Worm (Caenorhabditis elegans) whole organism, early embryonic: ENCODE results near the gene T21B10.3.

Experiments
- B0310.2 ChIP-seq: sonication (generic microtip); optimal IDR thresholded peaks from 2 replicates; lab custom pipeline; 2016; ENCODE audit warnings: mild to moderate bottlenecking, missing genetic modification characterization, missing compliant biosample characterization
- F13C5.2 ChIP-seq: sonication (generic microtip); optimal IDR thresholded peaks from 2 replicates; lab custom pipeline; 2017; ENCODE audit warnings: mild to moderate bottlenecking, missing genetic modification characterization, inconsistent platforms, missing compliant biosample characterization
- aly-1 ChIP-seq: sonication (generic microtip); optimal IDR thresholded peaks from 2 replicates; lab custom pipeline; 2016; ENCODE audit warnings: missing genetic modification characterization, missing compliant biosample characterization
- ama-1 ChIP-seq: fragments of 150-350 bp; optimal IDR thresholded peaks from 2 replicates; lab custom pipeline; 2014
- ceh-13 ChIP-seq: fragments of 200-800 bp; sonication (Bioruptor generic); optimal IDR thresholded peaks from 2 replicates; lab custom pipeline; 2018; ENCODE audit warnings: mild to moderate bottlenecking, missing genetic modification characterization, missing compliant biosample characterization
- ceh-36 ChIP-seq: sonication (generic microtip); optimal IDR thresholded peaks from 2 replicates; lab custom pipeline; 2016; ENCODE audit warnings: missing genetic modification characterization, inconsistent platforms, missing compliant biosample characterization
- ets-7 ChIP-seq: sonication (generic microtip); optimal IDR thresholded peaks from 2 replicates; lab custom pipeline; 2016; ENCODE audit warnings: missing genotype, missing genetic modification characterization, missing compliant biosample characterization
- flt-1 ChIP-seq: fragments of 200-800 bp; sonication (Bioruptor generic); IDR thresholded peaks from 2 replicates; pipeline ENCODE4 v1.3.6; 2022; ENCODE audit warnings: missing genetic modification characterization, missing compliant biosample characterization
- hmbx-1 ChIP-seq: sonication (generic microtip); optimal IDR thresholded peaks from 2 replicates; lab custom pipeline; 2016; ENCODE audit warnings: mild to moderate bottlenecking, missing genetic modification characterization, missing compliant biosample characterization
- hmg-4 ChIP-seq: fragments of 200-800 bp; sonication (Bioruptor generic); optimal IDR thresholded peaks from 2 replicates; lab custom pipeline; 2018; ENCODE audit warnings: mild to moderate bottlenecking, missing genetic modification characterization, missing compliant biosample characterization
- hnd-1 ChIP-seq: sonication (generic microtip); optimal IDR thresholded peaks from 2 replicates; lab custom pipeline; 2016; ENCODE audit warnings: missing genetic modification characterization, missing compliant biosample characterization
- pes-1 ChIP-seq: fragments of 200-800 bp; sonication (Bioruptor generic); IDR thresholded peaks from 2 replicates; pipeline ENCODE4 v1.3.6; 2022; ENCODE audit warnings: missing genetic modification reagents, missing genetic modification characterization, missing compliant biosample characterization
- scrt-1 ChIP-seq: fragments of 200-800 bp; sonication (Bioruptor generic); IDR thresholded peaks from 2 replicates; pipeline ENCODE4 v1.3.6; 2022; ENCODE audit warnings: missing genetic modification characterization, missing compliant biosample characterization
- sea-1 ChIP-seq: fragments of 200-800 bp; sonication (Bioruptor generic); conservative IDR thresholded peaks from 2 replicates; pipeline ENCODE4 v1.3.6; 2022; ENCODE audit warnings: missing genetic modification characterization, missing compliant biosample characterization
- tbx-11 ChIP-seq: fragments of 200-800 bp; sonication (Bioruptor generic); IDR thresholded peaks from 2 replicates; pipeline ENCODE4 v1.3.6; 2022; ENCODE audit warnings: missing genetic modification characterization, missing compliant biosample characterization
- tbx-37 ChIP-seq: fragments of 200-800 bp; sonication (Bioruptor generic); conservative IDR thresholded peaks from 2 replicates; pipeline ENCODE4 v1.3.6; 2022; ENCODE audit warnings: missing genetic modification reagents, missing genetic modification characterization, missing compliant biosample characterization
- tra-4 ChIP-seq: sonication (generic microtip); optimal IDR thresholded peaks from 2 replicates; lab custom pipeline; 2017; ENCODE audit warnings: missing genetic modification characterization, missing compliant biosample characterization

T21B10.3 gene

DNA sequence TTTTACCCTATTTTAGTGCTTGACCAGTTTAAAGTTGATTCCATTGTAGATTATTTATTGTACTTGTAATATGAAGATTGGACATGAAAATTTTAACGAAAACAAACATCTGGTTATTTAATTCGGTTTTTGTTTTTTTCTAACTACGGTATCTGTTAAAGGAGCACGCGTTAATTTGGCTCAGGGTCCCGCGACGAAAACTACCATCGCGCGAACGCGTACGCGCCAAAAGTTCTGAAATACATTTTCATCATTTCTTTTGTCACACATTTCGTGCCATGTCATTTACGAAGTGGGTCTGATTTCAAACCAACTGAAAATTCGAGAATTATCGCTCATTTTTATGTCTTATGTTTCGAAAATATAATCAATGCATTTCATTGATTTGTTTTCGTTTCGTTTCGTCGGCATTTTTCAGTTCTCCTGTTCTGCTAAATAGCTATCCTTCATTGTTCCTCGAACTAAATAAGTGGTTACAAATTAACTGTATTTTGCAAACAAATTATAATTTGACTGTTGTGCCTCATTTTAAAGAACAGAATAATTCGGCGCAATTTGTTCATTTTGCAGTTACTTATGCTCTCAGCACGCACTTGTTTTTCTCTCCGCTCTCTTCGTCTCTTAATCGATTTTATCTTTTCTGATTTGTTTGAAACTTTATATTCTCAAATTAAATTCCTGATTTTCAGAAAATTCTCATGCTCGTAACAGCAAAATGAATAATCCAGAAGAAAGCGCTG lies at the start of gene T21B10.3:
Gene T21B10.3 (plus strand): TSS at position 690 of the 740 bp plus-strand sequence.
- TF ChIP-seq flt-1 (GFP tag; lab: Robert Waterston, UW) (no peak), F13C5.2 (tag; lab: Kevin White, UChicago) (no peak), ets-7 (tag; lab: Kevin White, UChicago) (no peak), ama-1 (lab: Kevin White, UChicago) (no peak), ceh-13 (GFP tag; lab: Kevin White, UChicago) (no peak), hmg-4 (no peak), B0310.2 (tag; lab: Kevin White, UChicago) (no peak), tbx-11 (GFP tag; lab: Robert Waterston, UW) (no peak)

DNA sequence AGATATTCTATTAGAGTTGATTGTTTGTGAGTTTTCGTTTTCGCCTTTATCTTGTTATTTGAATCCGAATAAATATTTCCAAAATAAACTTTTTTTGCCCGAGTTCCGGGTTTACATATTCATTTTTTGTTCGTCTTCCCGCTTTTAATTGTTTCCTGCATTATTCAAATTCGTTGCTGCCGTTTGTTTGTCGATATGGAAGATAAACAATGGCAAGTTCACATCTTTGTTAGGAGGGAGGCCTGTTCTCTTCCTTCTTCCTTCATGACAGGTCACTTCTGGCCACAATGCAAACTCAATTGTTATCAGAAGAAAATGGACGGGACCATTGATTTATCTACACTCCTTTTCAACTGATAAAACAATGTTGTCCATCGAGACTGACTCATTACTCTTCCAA lies 44.6 kb upstream of the T21B10.3 start:
- TF ChIP-seq tra-4 (no peak), ets-7 (tag; lab: Kevin White, UChicago) (no peak), B0310.2 (tag; lab: Kevin White, UChicago) (no peak), F13C5.2 (tag; lab: Kevin White, UChicago) (no peak), hmbx-1 (tag; lab: Kevin White, UChicago) (no peak), aly-1 (tag; lab: Kevin White, UChicago) (no peak), tbx-11 (GFP tag; lab: Robert Waterston, UW) (no peak), ceh-13 (GFP tag; lab: Kevin White, UChicago) (no peak), ama-1 (lab: Kevin White, UChicago) (no peak), flt-1 (GFP tag; lab: Robert Waterston, UW) (no peak), pes-1 (GFP tag; lab: Robert Waterston, UW) (no peak), scrt-1 (GFP tag; lab: Robert Waterston, UW) (no peak), tbx-37 (GFP tag; lab: Robert Waterston, UW) (no peak), sea-1 (GFP tag; lab: Robert Waterston, UW) (no peak), hnd-1 (tag; lab: Kevin White, UChicago) (no peak), ceh-36 (tag; lab: Kevin White, UChicago) (no peak), hmg-4 (no peak)

- TF ChIP-seq F13C5.2 (tag; lab: Kevin White, UChicago) (no peak), flt-1 (GFP tag; lab: Robert Waterston, UW) (no peak)
These were observed 44.2 kb upstream of the T21B10.3 start for ce11 chrII:8890017-8890416.

- TF ChIP-seq flt-1 (GFP tag; lab: Robert Waterston, UW), result no peak
- TF ChIP-seq hnd-1 (tag; lab: Kevin White, UChicago), result no peak
- no peak for TF ChIP-seq tra-4
- TF ChIP-seq ceh-36 (tag; lab: Kevin White, UChicago), result no peak
- TF ChIP-seq pes-1 (GFP tag; lab: Robert Waterston, UW), result no peak
- TF ChIP-seq B0310.2 (tag; lab: Kevin White, UChicago), result no peak
- TF ChIP-seq sea-1 (GFP tag; lab: Robert Waterston, UW), result no peak
- no peak for TF ChIP-seq tbx-11 (GFP tag; lab: Robert Waterston, UW)
- no peak for TF ChIP-seq ets-7 (tag; lab: Kevin White, UChicago)
- no peak for TF ChIP-seq hmbx-1 (tag; lab: Kevin White, UChicago)
- no peak for TF ChIP-seq tbx-37 (GFP tag; lab: Robert Waterston, UW)
- TF ChIP-seq ceh-13 (GFP tag; lab: Kevin White, UChicago), result no peak
- TF ChIP-seq F13C5.2 (tag; lab: Kevin White, UChicago), result no peak
- TF ChIP-seq ama-1 (lab: Kevin White, UChicago), result no peak
- TF ChIP-seq hmg-4, result no peak
- TF ChIP-seq scrt-1 (GFP tag; lab: Robert Waterston, UW), result no peak
- TF ChIP-seq aly-1 (tag; lab: Kevin White, UChicago), result no peak
These were observed 43.7 kb upstream of the T21B10.3 start for ce11 chrII:8890530-8890929.

DNA sequence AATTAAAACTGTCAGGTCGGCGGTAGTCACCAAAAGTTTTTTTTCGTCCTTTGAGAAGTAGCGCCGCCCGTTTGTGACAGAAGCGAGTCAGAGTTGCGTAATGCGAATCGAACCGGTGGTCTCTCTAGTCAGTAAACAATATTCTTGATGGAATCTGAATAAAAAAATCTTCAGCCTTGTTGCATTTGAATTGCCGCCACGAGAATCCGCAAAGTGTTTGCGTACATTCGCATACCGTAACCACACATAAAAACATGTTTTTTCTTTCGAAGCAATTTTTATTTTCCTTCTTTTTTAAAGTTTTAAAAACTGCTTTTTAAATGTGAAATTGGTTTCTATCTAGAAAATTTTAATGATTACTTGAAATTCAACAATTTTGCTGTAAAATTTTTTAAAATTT lies 43.1 kb upstream of the T21B10.3 start:
- TF ChIP-seq F13C5.2 (tag; lab: Kevin White, UChicago), result no peak
- TF ChIP-seq scrt-1 (GFP tag; lab: Robert Waterston, UW), result no peak
- TF ChIP-seq flt-1 (GFP tag; lab: Robert Waterston, UW), result no peak
- TF ChIP-seq ceh-13 (GFP tag; lab: Kevin White, UChicago), result no peak
- no peak for TF ChIP-seq B0310.2 (tag; lab: Kevin White, UChicago)
- no peak for TF ChIP-seq pes-1 (GFP tag; lab: Robert Waterston, UW)
- no peak for TF ChIP-seq aly-1 (tag; lab: Kevin White, UChicago)
- no peak for TF ChIP-seq ets-7 (tag; lab: Kevin White, UChicago)
- no peak for TF ChIP-seq hmg-4
- TF ChIP-seq tra-4, result no peak
- no peak for TF ChIP-seq ama-1 (lab: Kevin White, UChicago)
- no peak for TF ChIP-seq tbx-37 (GFP tag; lab: Robert Waterston, UW)
- TF ChIP-seq hnd-1 (tag; lab: Kevin White, UChicago), result no peak
- no peak for TF ChIP-seq ceh-36 (tag; lab: Kevin White, UChicago)
- TF ChIP-seq sea-1 (GFP tag; lab: Robert Waterston, UW), result no peak
- TF ChIP-seq tbx-11 (GFP tag; lab: Robert Waterston, UW), result no peak
- TF ChIP-seq hmbx-1 (tag; lab: Kevin White, UChicago), result no peak

ce11 chrII:8891606-8892005 lies 42.6 kb upstream of the T21B10.3 start:
- TF ChIP-seq sea-1 (GFP tag; lab: Robert Waterston, UW), result no peak

DNA sequence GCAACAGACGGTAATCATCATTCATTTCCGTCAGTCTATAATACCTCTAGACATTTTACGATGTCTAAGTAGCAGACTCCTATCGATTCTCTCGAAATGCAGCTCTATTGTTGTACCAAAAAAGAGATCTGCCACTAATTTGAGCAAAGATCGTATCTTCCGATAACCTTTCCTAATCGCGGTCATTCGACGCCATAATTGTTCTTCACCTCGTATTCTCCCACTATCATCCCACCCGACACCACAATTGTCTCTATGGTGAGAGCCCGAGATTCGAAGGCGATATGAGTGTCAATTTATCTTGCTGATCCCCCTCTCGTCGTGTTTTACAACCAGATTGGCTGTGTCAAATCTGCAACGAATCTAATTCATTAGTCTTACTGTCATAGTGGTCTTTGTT lies 38.8 kb upstream of the T21B10.3 start:
- no peak for TF ChIP-seq tbx-11 (GFP tag; lab: Robert Waterston, UW)
- TF ChIP-seq aly-1 (tag; lab: Kevin White, UChicago), result no peak
- no peak for TF ChIP-seq ets-7 (tag; lab: Kevin White, UChicago)
- TF ChIP-seq scrt-1 (GFP tag; lab: Robert Waterston, UW), result no peak
- TF ChIP-seq hmbx-1 (tag; lab: Kevin White, UChicago), result no peak
- no peak for TF ChIP-seq B0310.2 (tag; lab: Kevin White, UChicago)
- no peak for TF ChIP-seq ceh-13 (GFP tag; lab: Kevin White, UChicago)
- no peak for TF ChIP-seq tra-4
- TF ChIP-seq tbx-37 (GFP tag; lab: Robert Waterston, UW), result no peak
- TF ChIP-seq F13C5.2 (tag; lab: Kevin White, UChicago), result no peak
- TF ChIP-seq hnd-1 (tag; lab: Kevin White, UChicago), result no peak
- TF ChIP-seq sea-1 (GFP tag; lab: Robert Waterston, UW), result no peak
- TF ChIP-seq pes-1 (GFP tag; lab: Robert Waterston, UW), result no peak
- TF ChIP-seq ceh-36 (tag; lab: Kevin White, UChicago), result no peak
- TF ChIP-seq ama-1 (lab: Kevin White, UChicago), result no peak
- no peak for TF ChIP-seq hmg-4
